Fruit fly (Drosophila melanogaster) whole organism, embryonic: ENCODE results near the gene Eip93F.

ENCODE experiments used
- Abd-B ChIP-seq: fragments of 200-800 bp; sonication (Bioruptor generic); optimal IDR thresholded peaks from 2 replicates; lab custom pipeline; 2018; ENCODE audit warnings: missing biosample characterization, mild to moderate bottlenecking, missing genetic modification characterization, moderate library complexity
- BEAF-32 ChIP-seq: fragments of 200-800 bp; sonication (Bioruptor generic); optimal IDR thresholded peaks from 3 replicates; lab custom pipeline; 2017; ENCODE audit warnings: missing biosample characterization, missing genetic modification characterization, mild to moderate bottlenecking, moderate library complexity, missing genetic modification reagents
- Bgb ChIP-seq: fragments of 200-800 bp; sonication (Bioruptor generic); IDR thresholded peaks from 2 replicates; pipeline ENCODE4 v1.3.6; 2022; ENCODE audit warnings: missing biosample characterization, missing genetic modification characterization; ENCODE audit not compliant: partially characterized antibody
- Bteb2 ChIP-seq: fragments of 200-800 bp; sonication (Bioruptor generic); optimal IDR thresholded peaks from 2 replicates; lab custom pipeline; 2016; ENCODE audit warnings: missing biosample characterization, missing genetic modification characterization
- CG10654 ChIP-seq: fragments of 200-800 bp; sonication (Bioruptor generic); optimal IDR thresholded peaks from 2 replicates; lab custom pipeline; 2016; ENCODE audit warnings: missing biosample characterization, missing genetic modification characterization
- CG12299 ChIP-seq: fragments of 200-800 bp; sonication (Bioruptor generic); optimal IDR thresholded peaks from 2 replicates; lab custom pipeline; 2018; ENCODE audit warnings: missing biosample characterization, mild to moderate bottlenecking, missing genetic modification characterization
- CG12391 ChIP-seq: fragments of 200-800 bp; sonication (Bioruptor generic); optimal IDR thresholded peaks from 3 replicates; lab custom pipeline; 2018; ENCODE audit warnings: missing biosample characterization, mild to moderate bottlenecking, missing genetic modification characterization, moderate library complexity
- CG12942 ChIP-seq: fragments of 200-800 bp; sonication (Bioruptor generic); optimal IDR thresholded peaks from 3 replicates; lab custom pipeline; 2016; ENCODE audit warnings: missing biosample characterization, missing genetic modification characterization
- CG14710 ChIP-seq: fragments of 200-800 bp; sonication (Bioruptor generic); optimal IDR thresholded peaks from 3 replicates; lab custom pipeline; 2019; ENCODE audit warnings: missing biosample characterization, mild to moderate bottlenecking, missing genetic modification characterization, moderate library complexity
- CG1647 ChIP-seq: fragments of 200-800 bp; sonication (Bioruptor generic); optimal IDR thresholded peaks from 3 replicates; lab custom pipeline; 2016; ENCODE audit warnings: missing biosample characterization, missing genetic modification characterization
- CG17612 ChIP-seq: fragments of 200-800 bp; sonication (Bioruptor generic); IDR thresholded peaks from 2 replicates; pipeline ENCODE4 v1.3.6; 2022; ENCODE audit warnings: missing biosample characterization, missing genetic modification characterization
- CG18599 ChIP-seq: fragments of 200-800 bp; sonication (Bioruptor generic); optimal IDR thresholded peaks from 3 replicates; lab custom pipeline; 2017; ENCODE audit warnings: missing biosample characterization, missing genetic modification characterization, mild to moderate bottlenecking, moderate library complexity, missing genetic modification reagents
- CG2202 ChIP-seq: fragments of 200-800 bp; sonication (Bioruptor generic); optimal IDR thresholded peaks from 2 replicates; lab custom pipeline; 2018; ENCODE audit warnings: missing biosample characterization, mild to moderate bottlenecking, missing genetic modification characterization
- CG2889 ChIP-seq: fragments of 200-800 bp; sonication (Bioruptor generic); IDR thresholded peaks from 3 replicates; pipeline ENCODE4 v1.3.6; 2022; ENCODE audit warnings: missing biosample characterization, missing genetic modification characterization
- CG31365 ChIP-seq: fragments of 200-800 bp; sonication (Bioruptor generic); optimal IDR thresholded peaks from 2 replicates; lab custom pipeline; 2018; ENCODE audit warnings: missing biosample characterization, mild to moderate bottlenecking, missing genetic modification characterization
- CG32767 ChIP-seq: fragments of 200-800 bp; sonication (Bioruptor generic); IDR thresholded peaks from 2 replicates; pipeline ENCODE4 v1.3.6; 2022; ENCODE audit warnings: missing biosample characterization, missing genetic modification characterization
- CG4424 ChIP-seq: fragments of 200-800 bp; sonication (Bioruptor generic); optimal IDR thresholded peaks from 3 replicates; lab custom pipeline; 2016; ENCODE audit warnings: missing biosample characterization, missing genetic modification characterization
- CG7357 ChIP-seq: fragments of 200-800 bp; sonication (Bioruptor generic); IDR thresholded peaks from 3 replicates; pipeline ENCODE4 v1.3.6; 2022; ENCODE audit warnings: missing biosample characterization, missing genetic modification characterization
- CG7786 ChIP-seq: fragments of 200-800 bp; sonication (Bioruptor generic); optimal IDR thresholded peaks from 2 replicates; lab custom pipeline; 2016; ENCODE audit warnings: missing biosample characterization, missing genetic modification characterization
- CG9609 ChIP-seq: fragments of 200-800 bp; sonication (Bioruptor generic); optimal IDR thresholded peaks from 3 replicates; lab custom pipeline; 2016; ENCODE audit warnings: missing biosample characterization, missing genetic modification characterization
- CG9932 ChIP-seq: fragments of 200-800 bp; sonication (Bioruptor generic); IDR thresholded peaks from 2 replicates; pipeline ENCODE4 v1.3.6; 2022; ENCODE audit warnings: missing biosample characterization, missing genetic modification characterization
- Chrac-16 ChIP-seq: fragments of 200-800 bp; sonication (Bioruptor generic); optimal IDR thresholded peaks from 3 replicates; lab custom pipeline; 2016; ENCODE audit warnings: missing biosample characterization, missing genetic modification characterization
- CrebB ChIP-seq: fragments of 200-800 bp; sonication (Bioruptor generic); optimal IDR thresholded peaks from 3 replicates; lab custom pipeline; 2018; ENCODE audit warnings: missing biosample characterization, mild to moderate bottlenecking, missing genetic modification characterization
- Dip3 ChIP-seq: fragments of 200-800 bp; sonication (Bioruptor generic); optimal IDR thresholded peaks from 3 replicates; lab custom pipeline; 2016; ENCODE audit warnings: missing biosample characterization, missing genetic modification characterization
- Fer1 ChIP-seq: fragments of 200-800 bp; sonication (Bioruptor generic); optimal IDR thresholded peaks from 2 replicates; lab custom pipeline; 2017; ENCODE audit warnings: missing biosample characterization, mild to moderate bottlenecking, missing genetic modification characterization
- Gug ChIP-seq: fragments of 200-800 bp; sonication (Bioruptor generic); IDR thresholded peaks from 4 replicates; pipeline ENCODE4 v1.3.6; 2022; ENCODE audit warnings: missing biosample characterization, missing genetic modification characterization
- HmgZ ChIP-seq: fragments of 200-800 bp; sonication (Bioruptor generic); optimal IDR thresholded peaks from 2 replicates; lab custom pipeline; 2018; ENCODE audit warnings: missing biosample characterization, mild to moderate bottlenecking, missing genetic modification characterization
- Hr3 ChIP-seq: fragments of 200-800 bp; sonication (Bioruptor generic); optimal IDR thresholded peaks from 3 replicates; lab custom pipeline; 2016; ENCODE audit warnings: missing biosample characterization, missing genetic modification characterization
- Jarid2 ChIP-seq: fragments of 200-800 bp; sonication (Bioruptor generic); optimal IDR thresholded peaks from 3 replicates; lab custom pipeline; 2017; ENCODE audit warnings: mild to moderate bottlenecking, missing biosample characterization, missing genetic modification reagents, missing genetic modification characterization
- NFAT ChIP-seq: fragments of 200-800 bp; sonication (Bioruptor generic); IDR thresholded peaks from 2 replicates; pipeline ENCODE4 v1.3.6; 2022; ENCODE audit warnings: missing biosample characterization, missing genetic modification characterization
- NK7.1 ChIP-seq: fragments of 200-800 bp; sonication (Bioruptor generic); optimal IDR thresholded peaks from 3 replicates; lab custom pipeline; 2016; ENCODE audit warnings: missing biosample characterization, missing genetic modification characterization
- Neu2 ChIP-seq: fragments of 200-800 bp; sonication (Bioruptor generic); optimal IDR thresholded peaks from 3 replicates; lab custom pipeline; 2016; ENCODE audit warnings: missing biosample characterization, missing genetic modification characterization, borderline replicate concordance
- Oaz ChIP-seq: fragments of 200-800 bp; sonication (Bioruptor generic); IDR thresholded peaks from 2 replicates; pipeline ENCODE4 v1.3.6; 2022; ENCODE audit warnings: missing biosample characterization, missing genetic modification characterization
- Rx ChIP-seq: fragments of 200-800 bp; sonication (Bioruptor generic); IDR thresholded peaks from 2 replicates; pipeline ENCODE4 v1.3.6; 2022; ENCODE audit warnings: missing biosample characterization, missing genetic modification characterization
- Spps ChIP-seq: fragments of 200-800 bp; sonication (Bioruptor generic); optimal IDR thresholded peaks from 2 replicates; lab custom pipeline; 2018; ENCODE audit warnings: missing biosample characterization, mild to moderate bottlenecking, missing genetic modification characterization
- Taf1 ChIP-seq: fragments of 200-800 bp; sonication (Bioruptor generic); IDR thresholded peaks from 2 replicates; pipeline ENCODE4 v1.3.6; 2022; ENCODE audit warnings: missing biosample characterization, missing genetic modification characterization
- ab ChIP-seq: fragments of 200-800 bp; sonication (Bioruptor generic); optimal IDR thresholded peaks from 2 replicates; lab custom pipeline; 2016; ENCODE audit warnings: missing biosample characterization, missing genetic modification characterization
- bbx ChIP-seq: fragments of 200-800 bp; sonication (Bioruptor generic); IDR thresholded peaks from 2 replicates; pipeline ENCODE4 v1.3.6; 2022; ENCODE audit warnings: missing biosample characterization, missing genetic modification characterization; ENCODE audit not compliant: partially characterized antibody
- cad ChIP-seq: fragments of >200 bp; optimal IDR thresholded peaks from 2 replicates; lab custom pipeline; 2017; ENCODE audit warnings: missing biosample characterization, missing genetic modification characterization
- chm ChIP-seq: fragments of 200-800 bp; sonication (Bioruptor generic); IDR thresholded peaks from 2 replicates; pipeline ENCODE4 v1.3.6; 2022; ENCODE audit warnings: missing biosample characterization, missing genetic modification characterization
- dmrt11E ChIP-seq: fragments of 200-800 bp; sonication (Bioruptor generic); optimal IDR thresholded peaks from 3 replicates; lab custom pipeline; 2018; ENCODE audit warnings: missing biosample characterization, mild to moderate bottlenecking, missing genetic modification characterization, moderate library complexity
- ewg ChIP-seq: fragments of 200-800 bp; sonication (Bioruptor generic); optimal IDR thresholded peaks from 3 replicates; lab custom pipeline; 2017; ENCODE audit warnings: mild to moderate bottlenecking, missing biosample characterization, missing genetic modification reagents, missing genetic modification characterization
- eyg ChIP-seq: fragments of 200-800 bp; sonication (Bioruptor generic); optimal IDR thresholded peaks from 3 replicates; lab custom pipeline; 2016; ENCODE audit warnings: missing biosample characterization, missing genetic modification characterization
- gcm ChIP-seq: fragments of 200-800 bp; sonication (Bioruptor generic); optimal IDR thresholded peaks from 2 replicates; lab custom pipeline; 2019; ENCODE audit warnings: missing biosample characterization, mild to moderate bottlenecking, missing genetic modification characterization, moderate library complexity
- gem ChIP-seq: fragments of 200-800 bp; sonication (Bioruptor generic); optimal IDR thresholded peaks from 2 replicates; lab custom pipeline; 2019; ENCODE audit warnings: missing biosample characterization, mild to moderate bottlenecking, missing genetic modification characterization, moderate library complexity
- grn ChIP-seq: fragments of 200-800 bp; sonication (Bioruptor generic); optimal IDR thresholded peaks from 3 replicates; lab custom pipeline; 2017; ENCODE audit warnings: missing biosample characterization, missing genetic modification characterization
- h ChIP-seq: fragments of >200 bp; optimal IDR thresholded peaks from 2 replicates; lab custom pipeline; 2017
- luna ChIP-seq: fragments of 200-800 bp; sonication (Bioruptor generic); optimal IDR thresholded peaks from 2 replicates; lab custom pipeline; 2016; ENCODE audit warnings: missing biosample characterization, missing genetic modification characterization
- rib ChIP-seq: fragments of 200-800 bp; sonication (Bioruptor generic); IDR thresholded peaks from 2 replicates; pipeline ENCODE4 v1.3.6; 2022; ENCODE audit warnings: missing biosample characterization, missing genetic modification characterization
- sim ChIP-seq: fragments of 200-800 bp; sonication (Bioruptor generic); IDR thresholded peaks from 2 replicates; pipeline ENCODE4 v1.3.6; 2022; ENCODE audit warnings: missing biosample characterization, missing genetic modification characterization
- tll ChIP-seq, 2 experiments: fragments of 200-800 bp in 1 of 2; fragments of >200 bp in 1 of 2; sonication (Bioruptor generic) in 1 of 2; optimal IDR thresholded peaks; 2 replicates each; lab custom pipeline; 2017 to 2019; ENCODE audit warnings: missing biosample characterization in 2 of 2, missing genetic modification characterization in 2 of 2, mild to moderate bottlenecking in 1 of 2, moderate library complexity in 1 of 2

Eip93F gene

dm6 chr3R:22018777-22019420 is 70.0 kb downstream of the Eip93F start, which contains the start of gene Idh3b (continued):
- TF ChIP-seq CG12942 (GFP tag; lab: Kevin White, UChicago) (peak; percentile 44), Jarid2 (peak; percentile 60), rib (GFP tag; lab: Robert Waterston, UW) (0 out of 2 replicates have a peak, but pooled peaks have one; percentile 57), grn (GFP tag; lab: Kevin White, UChicago) (no peak), Taf1 (GFP tag; lab: Robert Waterston, UW) (no peak), bbx (peak; percentile 98), Fer1 (GFP tag; lab: Kevin White, UChicago) (no peak), BEAF-32 (GFP tag; lab: Kevin White, UChicago) (peak; percentile 94), CG9609 (peak; percentile 57), gcm (GFP tag; lab: Kevin White, UChicago) (no peak), CG10654 (GFP tag; lab: Kevin White, UChicago) (peak; percentile 45), cad (GFP tag; lab: Kevin White, UChicago) (no peak), CG14710 (tag; lab: Kevin White, UChicago) (peak; percentile 70), CG31365 (tag; lab: Kevin White, UChicago) (no peak), chm (GFP tag; lab: Robert Waterston, UW) (no peak), CG4424 (GFP tag; lab: Kevin White, UChicago) (peak; percentile 53), CG7357 (GFP tag; lab: Robert Waterston, UW) (0 out of 3 replicates have a peak, but pooled peaks have one; percentile 39), NK7.1 (peak; percentile 39), Hr3 (GFP tag; lab: Kevin White, UChicago) (peak; percentile 42), ewg (GFP tag; lab: Kevin White, UChicago) (no peak), h (no peak), CG12391 (tag; lab: Kevin White, UChicago) (peak; percentile 64), CG9932 (GFP tag; lab: Robert Waterston, UW) (no peak; the same call in 1 of the 2 replicates), gem (tag; lab: Kevin White, UChicago) (no peak), Rx (no peak), CG7786 (GFP tag; lab: Kevin White, UChicago) (peak; percentile 68), tll (GFP tag; optimal IDR thresholded peaks at IDR 0.05; lab: Kevin White, UChicago) (no peak), Bteb2 (GFP tag; lab: Kevin White, UChicago) (peak; percentile 44), NFAT (GFP tag; lab: Robert Waterston, UW) (peak; percentile 84; the same call in 1 of the 2 replicates), Oaz (no peak), CG2202 (tag; lab: Kevin White, UChicago) (no peak), CG32767 (GFP tag; lab: Robert Waterston, UW) (no peak), Abd-B (GFP tag; lab: Kevin White, UChicago) (no peak), luna (GFP tag; lab: Kevin White, UChicago) (peak; percentile 53), CG17612 (no peak), CG1647 (peak; percentile 59), dmrt11E (tag; lab: Kevin White, UChicago) (peak; percentile 20), ab (no peak), CG12299 (tag; lab: Kevin White, UChicago) (no peak), CG18599 (GFP tag; lab: Kevin White, UChicago) (no peak), Chrac-16 (GFP tag; lab: Kevin White, UChicago) (peak; percentile 69), CrebB (tag; lab: Kevin White, UChicago) (no peak), Dip3 (GFP tag; lab: Kevin White, UChicago) (peak; percentile 75), CG2889 (GFP tag; lab: Robert Waterston, UW) (no peak), Gug (GFP tag; lab: Robert Waterston, UW) (peak; percentile 80), sim (GFP tag; lab: Robert Waterston, UW) (no peak), HmgZ (tag; lab: Kevin White, UChicago) (peak; percentile 90), Bgb (GFP tag; lab: Robert Waterston, UW) (peak; percentile 98), Spps (tag; lab: Kevin White, UChicago) (no peak), Neu2 (GFP tag; lab: Kevin White, UChicago) (no peak), eyg (GFP tag; lab: Kevin White, UChicago) (peak; percentile 37)
